Worm (Caenorhabditis elegans) whole organism, L1 larva: ENCODE data around the gene clec-128.

Experiments used
- ceh-8 ChIP-seq: fragments of 200-800 bp; sonication (Bioruptor generic); optimal IDR thresholded peaks from 2 replicates; lab custom pipeline; 2018; ENCODE audit warnings: mild to moderate bottlenecking, missing genetic modification characterization, moderate library complexity, missing compliant biosample characterization
- nhr-85 ChIP-seq: sonication (generic microtip); peaks from one replicate; lab custom pipeline; 2016; ENCODE audit warnings: missing genetic modification characterization, inconsistent platforms, missing compliant biosample characterization
- unc-130 ChIP-seq: fragments of 150-350 bp; optimal IDR thresholded peaks from 2 replicates; lab custom pipeline; 2017; ENCODE audit warnings: missing biosample characterization, missing genetic modification characterization, inconsistent platforms

- TF ChIP-seq nhr-85 (no peak), unc-130 (tag; lab: Kevin White, UChicago) (no peak), ceh-8 (GFP tag; lab: Kevin White, UChicago) (no peak)
Measured at ce11 chrII:3616615-3617014, 45.8 kb upstream of the clec-128 start.
